Worm (Caenorhabditis elegans) whole organism, midembryonic: ENCODE results near the gene cbn-1.

Source experiments
- T22C8.4 ChIP-seq: fragments of 200-800 bp; sonication (Bioruptor generic); IDR thresholded peaks from 2 replicates; pipeline ENCODE4 v1.3.6; 2022; ENCODE audit warnings: missing genetic modification characterization, missing compliant biosample characterization
- cog-1 ChIP-seq: sonication (generic microtip); optimal IDR thresholded peaks from 2 replicates; lab custom pipeline; 2016; ENCODE audit warnings: missing genetic modification characterization, missing compliant biosample characterization
- flt-1 ChIP-seq: fragments of 200-800 bp; sonication (Bioruptor generic); IDR thresholded peaks from 2 replicates; pipeline ENCODE4 v1.3.6; 2022; ENCODE audit warnings: missing genetic modification characterization, missing compliant biosample characterization
- klf-2 ChIP-seq: fragments of 200-800 bp; sonication (Bioruptor generic); conservative IDR thresholded peaks from 2 replicates; pipeline ENCODE4 v1.3.6; 2022; ENCODE audit warnings: missing genetic modification reagents, missing genetic modification characterization, missing compliant biosample characterization
- med-1 ChIP-seq: sonication (generic microtip); optimal IDR thresholded peaks from 2 replicates; lab custom pipeline; 2017; ENCODE audit warnings: missing genetic modification characterization, mild to moderate bottlenecking, missing compliant biosample characterization, antibody characterized with exemption, missing genetic modification reagents; ENCODE audit not compliant: insufficient read depth
- ref-1 ChIP-seq: fragments of 200-800 bp; sonication (Bioruptor generic); conservative IDR thresholded peaks from 2 replicates; pipeline ENCODE4 v1.3.6; 2022; ENCODE audit warnings: missing genetic modification reagents, missing genetic modification characterization, missing compliant biosample characterization
- tab-1 ChIP-seq: fragments of 200-800 bp; sonication (Bioruptor generic); IDR thresholded peaks from 2 replicates; pipeline ENCODE4 v1.3.6; 2022; ENCODE audit warnings: missing genetic modification characterization, missing compliant biosample characterization
- ztf-23 ChIP-seq: fragments of 200-800 bp; sonication (Bioruptor generic); IDR thresholded peaks from 2 replicates; pipeline ENCODE4 v1.3.6; 2022; ENCODE audit warnings: missing genetic modification reagents, missing genetic modification characterization, missing compliant biosample characterization
- ztf-29 ChIP-seq: fragments of 200-800 bp; sonication (Bioruptor generic); IDR thresholded peaks from 2 replicates; pipeline ENCODE4 v1.3.6; 2022; ENCODE audit warnings: missing genetic modification reagents, missing genetic modification characterization, missing compliant biosample characterization

Gene cbn-1

DNA sequence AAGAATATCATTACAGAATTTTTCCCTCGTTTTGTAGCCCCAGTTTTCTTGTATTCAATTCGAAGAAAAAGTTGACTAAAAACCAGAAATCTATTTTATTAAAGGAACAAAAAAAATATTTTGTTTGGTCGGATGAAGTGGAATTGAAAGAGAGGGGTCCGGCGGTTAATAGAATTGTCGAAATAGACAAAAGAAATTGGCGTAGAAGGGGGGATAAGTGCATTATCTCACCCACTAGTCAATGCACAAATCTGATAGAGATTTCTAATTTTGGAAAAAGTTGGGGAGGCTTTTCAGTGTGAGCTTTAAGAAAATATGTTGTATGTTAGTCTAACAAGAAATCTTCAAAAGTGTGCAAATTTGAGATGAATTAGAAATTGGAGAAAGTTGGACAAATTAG, 22.2 kb upstream of the cbn-1 start:
- TF ChIP-seq klf-2 (GFP tag; lab: Robert Waterston, UW) (no peak), tab-1 (GFP tag; lab: Robert Waterston, UW) (no peak), ztf-23 (no peak), flt-1 (no peak), cog-1 (tag; lab: Kevin White, UChicago) (no peak), med-1 (GFP tag; lab: Kevin White, UChicago) (no peak), ztf-29 (GFP tag; lab: Robert Waterston, UW) (no peak), T22C8.4 (no peak), ref-1 (GFP tag; lab: Robert Waterston, UW) (no peak)

DNA sequence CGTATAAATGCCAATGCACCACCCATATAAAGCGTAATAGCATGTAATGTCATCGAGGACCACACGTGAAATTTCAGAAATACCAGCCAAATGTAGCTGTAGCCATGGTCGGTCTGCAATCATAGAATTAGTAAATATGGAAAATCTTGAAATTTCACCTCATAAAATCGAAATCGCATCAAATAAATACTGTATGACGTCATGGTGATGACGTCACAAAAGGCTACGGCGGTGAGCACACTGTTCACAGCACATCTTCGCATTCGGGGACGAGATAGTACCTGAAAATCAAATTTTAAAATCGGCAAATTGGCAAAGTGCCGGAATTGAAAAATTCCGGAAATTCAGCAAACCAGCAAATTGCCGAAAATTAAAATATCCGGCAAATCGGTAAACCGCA, 17.4 kb upstream of the cbn-1 start:
- no peak for TF ChIP-seq med-1 (GFP tag; lab: Kevin White, UChicago)
- TF ChIP-seq ztf-23: no peak
- TF ChIP-seq T22C8.4: no peak
- TF ChIP-seq cog-1 (tag; lab: Kevin White, UChicago): no peak
- no peak for TF ChIP-seq flt-1
- TF ChIP-seq tab-1 (GFP tag; lab: Robert Waterston, UW): no peak
- no peak for TF ChIP-seq ztf-29 (GFP tag; lab: Robert Waterston, UW)
- no peak for TF ChIP-seq klf-2 (GFP tag; lab: Robert Waterston, UW)
- no peak for TF ChIP-seq ref-1 (GFP tag; lab: Robert Waterston, UW)

DNA sequence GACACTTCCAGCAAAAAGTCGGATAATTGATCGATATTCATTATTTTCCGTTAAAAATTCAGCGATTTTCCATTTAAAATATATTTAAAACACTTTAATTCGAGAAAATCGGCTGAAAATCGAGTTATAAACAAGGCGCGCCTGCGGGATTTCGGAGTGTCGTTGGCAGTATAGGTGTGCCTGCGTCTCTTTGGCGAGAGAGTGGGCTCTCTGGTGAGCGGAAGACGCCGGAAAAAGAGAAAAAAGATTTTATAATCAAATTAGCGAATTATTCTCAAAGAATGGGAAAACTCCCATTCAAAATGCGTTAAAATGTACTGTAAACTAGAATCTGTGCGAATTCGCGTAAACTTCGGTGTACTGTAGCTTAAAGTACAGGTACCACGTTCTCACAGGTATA, 15.4 kb upstream of the cbn-1 start, which contains the start of gene D1069.3:
D1069.3 (minus strand) TSS at position 158 of the 400 bp plus-strand sequence.
- TF ChIP-seq flt-1 (no peak), T22C8.4 (0 out of 2 replicates have a peak, but pooled peaks have one; percentile 0), med-1 (GFP tag; lab: Kevin White, UChicago) (no peak)

DNA sequence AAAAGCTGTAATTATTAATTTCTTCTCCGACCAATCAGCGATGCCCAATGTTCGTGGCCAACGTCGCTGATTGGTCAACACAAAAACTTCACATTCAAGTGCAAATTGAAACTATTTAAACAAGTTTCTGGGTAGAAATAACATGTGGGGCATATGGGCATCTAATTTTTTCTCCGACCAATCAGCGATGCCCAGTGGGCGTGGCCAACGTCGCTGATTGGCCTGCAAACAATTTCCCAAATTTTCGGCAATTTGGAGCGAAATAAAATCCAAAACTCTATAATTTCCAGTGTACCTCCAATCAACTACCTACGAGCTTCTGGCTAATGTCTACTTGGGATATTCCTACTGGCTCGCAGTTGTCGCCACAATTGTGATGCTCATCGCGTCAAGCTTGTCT, 9.0 kb upstream of the cbn-1 start:
- TF ChIP-seq ztf-29 (GFP tag; lab: Robert Waterston, UW): no peak
- TF ChIP-seq klf-2 (GFP tag; lab: Robert Waterston, UW): no peak
- no peak for TF ChIP-seq tab-1 (GFP tag; lab: Robert Waterston, UW)
- no peak for TF ChIP-seq ref-1 (GFP tag; lab: Robert Waterston, UW)
- no peak for TF ChIP-seq ztf-23
- TF ChIP-seq flt-1: no peak
- no peak for TF ChIP-seq T22C8.4
- no peak for TF ChIP-seq med-1 (GFP tag; lab: Kevin White, UChicago)
- TF ChIP-seq cog-1 (tag; lab: Kevin White, UChicago): no peak

DNA sequence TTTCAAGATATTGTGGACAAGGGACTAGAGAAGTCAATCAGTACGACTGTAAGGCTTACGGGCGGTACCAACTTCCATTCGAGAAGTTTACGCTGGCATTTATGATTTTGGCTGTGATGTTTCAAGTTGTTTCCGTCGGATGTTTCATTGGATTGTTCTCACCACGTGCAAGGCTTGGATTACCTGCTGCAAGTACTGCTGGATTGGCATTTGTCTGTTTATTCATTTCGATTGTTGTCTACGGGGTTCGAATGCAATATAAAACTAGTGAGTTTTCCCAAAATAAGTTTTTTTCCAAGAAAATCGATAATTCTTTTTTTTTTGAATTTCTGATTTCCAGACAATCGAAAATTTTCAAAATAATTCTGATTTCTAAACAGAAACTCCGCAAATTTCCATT, 8.4 kb upstream of the cbn-1 start:
- TF ChIP-seq ztf-29 (GFP tag; lab: Robert Waterston, UW): no peak
- TF ChIP-seq med-1 (GFP tag; lab: Kevin White, UChicago): no peak
- no peak for TF ChIP-seq flt-1

DNA sequence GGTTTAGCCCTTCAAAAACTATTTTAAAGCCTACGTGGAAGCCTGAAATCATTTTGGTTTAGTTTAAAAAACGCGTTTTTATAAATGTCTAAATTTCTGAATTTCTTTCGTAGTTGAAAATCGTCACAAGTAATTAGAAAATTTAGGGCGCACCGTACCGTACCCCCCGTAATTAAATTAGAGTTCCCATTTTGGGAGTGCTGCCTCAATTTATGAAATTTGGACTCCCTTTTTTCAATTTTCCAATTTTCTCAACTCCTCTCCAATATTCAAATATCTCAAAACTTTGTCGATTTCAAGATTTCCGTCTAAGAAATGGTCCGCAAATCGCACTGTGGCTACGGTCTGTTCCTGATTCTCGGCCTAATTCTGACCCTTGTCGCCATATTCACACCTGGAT, 7.9 kb upstream of the cbn-1 start, which contains the start of gene clc-31:
clc-31 (plus strand) TSS at position 301 of the 400 bp plus-strand sequence.
- TF ChIP-seq cog-1 (tag; lab: Kevin White, UChicago) (no peak), ztf-23 (no peak), T22C8.4 (no peak), flt-1 (no peak), ref-1 (GFP tag; lab: Robert Waterston, UW) (no peak), klf-2 (GFP tag; lab: Robert Waterston, UW) (no peak)

DNA sequence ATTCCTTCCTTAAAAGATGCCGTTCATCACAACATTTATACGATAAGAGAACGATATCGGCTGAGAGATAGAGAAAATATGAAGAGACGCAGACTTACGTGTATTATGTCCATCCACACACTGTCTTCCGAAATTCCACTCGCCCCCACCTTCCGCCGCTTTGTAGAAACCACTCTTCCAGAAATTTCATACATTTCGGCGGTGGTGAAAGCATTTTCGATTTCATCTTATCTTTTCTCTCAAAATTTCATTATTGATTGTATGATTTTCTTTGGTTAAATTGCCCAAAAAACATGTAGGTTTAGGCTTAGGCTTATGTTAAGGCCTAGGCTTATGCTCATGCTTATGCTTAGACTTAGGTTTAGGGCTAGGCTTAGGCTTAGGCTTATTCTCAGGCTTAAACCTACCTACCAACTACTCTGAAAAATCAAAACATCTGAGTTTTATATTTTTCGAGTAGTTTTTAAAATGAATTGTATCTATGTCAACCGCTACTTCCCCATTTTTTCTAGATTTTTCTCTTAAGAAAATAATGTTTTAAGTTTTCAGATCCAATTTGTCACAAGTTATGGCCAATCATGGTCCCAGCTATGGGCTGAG, 5.0 kb upstream of the cbn-1 start, which contains the start of gene cpn-2:
cpn-2 (plus strand) TSS at position 550 of the 600 bp plus-strand sequence.
- no peak for TF ChIP-seq tab-1 (GFP tag; lab: Robert Waterston, UW)
- TF ChIP-seq ref-1 (GFP tag; lab: Robert Waterston, UW): no peak
- no peak for TF ChIP-seq T22C8.4
- no peak for TF ChIP-seq ztf-23
- TF ChIP-seq klf-2 (GFP tag; lab: Robert Waterston, UW): no peak
- TF ChIP-seq ztf-29 (GFP tag; lab: Robert Waterston, UW): no peak
- TF ChIP-seq flt-1: no peak
- TF ChIP-seq cog-1 (tag; lab: Kevin White, UChicago): no peak
- no peak for TF ChIP-seq med-1 (GFP tag; lab: Kevin White, UChicago)

DNA sequence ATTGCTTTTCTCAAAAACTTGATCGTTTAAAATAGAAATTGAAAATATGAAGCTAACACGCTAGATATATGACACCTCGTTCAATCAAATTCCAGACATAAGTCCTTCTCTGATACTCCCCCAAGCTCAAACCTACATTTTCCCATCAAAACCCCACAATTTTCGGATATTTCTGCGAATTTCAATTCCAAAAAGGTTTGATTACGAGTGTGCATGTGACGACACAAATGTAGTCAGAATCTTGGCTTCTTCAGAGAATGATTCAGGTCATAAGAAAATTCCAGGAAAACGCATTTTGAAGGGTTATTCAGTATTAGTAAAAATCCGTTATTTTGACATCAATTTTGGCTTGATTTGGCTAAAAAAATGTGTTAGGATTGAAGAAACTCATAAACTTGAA, 2.5 kb upstream of the cbn-1 start:
- no peak for TF ChIP-seq flt-1
- no peak for TF ChIP-seq T22C8.4
- no peak for TF ChIP-seq med-1 (GFP tag; lab: Kevin White, UChicago)
- no peak for TF ChIP-seq klf-2 (GFP tag; lab: Robert Waterston, UW)
- TF ChIP-seq cog-1 (tag; lab: Kevin White, UChicago): no peak
- TF ChIP-seq tab-1 (GFP tag; lab: Robert Waterston, UW): no peak

DNA sequence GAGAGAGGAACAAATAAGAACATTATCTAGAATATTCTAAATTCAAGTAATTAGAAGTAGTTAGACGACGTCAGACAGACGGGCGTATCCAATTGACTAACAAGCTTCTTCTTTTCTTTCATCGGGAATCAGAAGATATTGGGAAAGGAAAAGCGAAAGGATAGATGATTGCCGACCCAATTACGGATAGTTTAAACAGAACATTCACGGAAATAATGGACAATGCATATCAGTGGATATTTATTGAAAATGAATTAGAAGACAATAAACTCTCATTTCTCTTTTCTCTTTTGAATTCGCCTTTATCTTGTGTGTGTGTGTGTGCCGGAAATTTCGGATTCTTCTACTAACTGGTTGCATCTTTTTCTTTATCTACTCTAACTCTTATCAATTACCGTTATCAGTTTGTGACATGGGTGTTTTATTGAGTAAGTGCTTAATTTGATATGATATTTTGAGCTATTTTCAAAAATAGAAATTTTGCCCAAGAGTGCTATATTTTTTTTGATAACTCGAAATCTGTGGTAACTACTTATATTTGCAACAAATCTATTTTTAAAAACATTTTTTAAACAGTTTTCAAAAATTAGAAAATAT, 1.6 kb upstream of the cbn-1 start:
- no peak for TF ChIP-seq cog-1 (tag; lab: Kevin White, UChicago)
- TF ChIP-seq ztf-23: no peak
- no peak for TF ChIP-seq tab-1 (GFP tag; lab: Robert Waterston, UW)
- no peak for TF ChIP-seq med-1 (GFP tag; lab: Kevin White, UChicago)
- TF ChIP-seq klf-2 (GFP tag; lab: Robert Waterston, UW): no peak
- TF ChIP-seq ref-1 (GFP tag; lab: Robert Waterston, UW): no peak
- TF ChIP-seq T22C8.4: no peak
- TF ChIP-seq flt-1: no peak
- no peak for TF ChIP-seq ztf-29 (GFP tag; lab: Robert Waterston, UW)
